Fruit fly (Drosophila melanogaster) S2 (cell line): Measurements from ENCODE around the gene CG16820.

Experiments
- CG8478 ChIP-seq: fragments of >200 bp; optimal IDR thresholded peaks from 2 replicates; lab custom pipeline; 2018
- CTCF ChIP-seq, 2 experiments: fragments of >200 bp; optimal IDR thresholded peaks; 2 replicates each; lab custom pipeline; 2018

dm6 chr2L:13296703-13297230 lies 50.7 kb downstream of the CG16820 start:
- no peak for TF ChIP-seq CG8478 (lab: Kevin White, UChicago)
- TF ChIP-seq CTCF (optimal IDR thresholded peaks at IDR 0.05; lab: Kevin White, UChicago), result no peak
